Worm (Caenorhabditis elegans) whole organism, L2 larva: ENCODE results near the gene T26H5.11.
A peak's percentile ranks its signal among the peaks of the same experiment; 100 is the strongest.

Source experiments
- C34F6.9 ChIP-seq: fragments of 150-350 bp; optimal IDR thresholded peaks from 2 replicates; lab custom pipeline; 2014; ENCODE audit warnings: missing biosample characterization, missing genetic modification characterization
- Y55F3AM.14 ChIP-seq: fragments of 200-800 bp; sonication (Bioruptor generic); optimal IDR thresholded peaks from 2 replicates; lab custom pipeline; 2018; ENCODE audit warnings: mild to moderate bottlenecking, missing genetic modification characterization, missing compliant biosample characterization
- ZK546.5 ChIP-seq: sonication (generic microtip); optimal IDR thresholded peaks from 2 replicates; lab custom pipeline; 2017; ENCODE audit warnings: missing biosample characterization, missing genetic modification characterization
- alr-1 ChIP-seq: fragments of 150-350 bp; optimal IDR thresholded peaks from 2 replicates; lab custom pipeline; 2014; ENCODE audit warnings: missing biosample characterization, missing genetic modification characterization
- aly-2 ChIP-seq: fragments of 150-350 bp; optimal IDR thresholded peaks from 2 replicates; lab custom pipeline; 2014; ENCODE audit warnings: missing biosample characterization, missing genetic modification characterization
- ama-1 ChIP-seq: fragments of 150-350 bp; optimal IDR thresholded peaks from 2 replicates; lab custom pipeline; 2018; ENCODE audit warnings: inconsistent platforms
- blmp-1 ChIP-seq: sonication (generic microtip); optimal IDR thresholded peaks from 2 replicates; lab custom pipeline; 2017; ENCODE audit warnings: missing genetic modification characterization, mild to moderate bottlenecking, missing compliant biosample characterization, antibody characterized with exemption, moderate library complexity; ENCODE audit not compliant: insufficient read depth
- dmd-4 ChIP-seq: sonication (generic microtip); optimal IDR thresholded peaks from 2 replicates; lab custom pipeline; 2017; ENCODE audit warnings: missing biosample characterization, missing genetic modification characterization
- fos-1 ChIP-seq: fragments of 150-350 bp; optimal IDR thresholded peaks from 2 replicates; lab custom pipeline; 2014; ENCODE audit warnings: missing biosample characterization, missing genetic modification characterization
- gmeb-1 ChIP-seq: fragments of 150-350 bp; optimal IDR thresholded peaks from 2 replicates; lab custom pipeline; 2014; ENCODE audit warnings: missing biosample characterization, missing genetic modification characterization
- lin-11 ChIP-seq: fragments of 150-350 bp; sonication (generic microtip); optimal IDR thresholded peaks from 2 replicates; lab custom pipeline; 2014; ENCODE audit warnings: missing biosample characterization, missing genetic modification characterization, inconsistent platforms, mixed read lengths
- lin-13 ChIP-seq: fragments of 150-350 bp; optimal IDR thresholded peaks from 2 replicates; lab custom pipeline; 2014; ENCODE audit warnings: missing biosample characterization, missing genetic modification reagents, missing genetic modification characterization
- mbf-1 ChIP-seq: sonication (generic microtip); optimal IDR thresholded peaks from 2 replicates; lab custom pipeline; 2017; ENCODE audit warnings: missing biosample characterization, missing genetic modification characterization
- nhr-11 ChIP-seq: fragments of 150-350 bp; optimal IDR thresholded peaks from 2 replicates; lab custom pipeline; 2014; ENCODE audit warnings: missing biosample characterization, missing genetic modification characterization
- nhr-21 ChIP-seq: fragments of 150-350 bp; optimal IDR thresholded peaks from 2 replicates; lab custom pipeline; 2014; ENCODE audit warnings: missing biosample characterization, missing genetic modification characterization
- nhr-237 ChIP-seq: fragments of 150-350 bp; optimal IDR thresholded peaks from 2 replicates; lab custom pipeline; 2014; ENCODE audit warnings: missing biosample characterization, missing genetic modification characterization
- nhr-6 ChIP-seq: fragments of 150-350 bp; optimal IDR thresholded peaks from 2 replicates; lab custom pipeline; 2014; ENCODE audit warnings: missing biosample characterization, missing genetic modification characterization
- nhr-77 ChIP-seq: fragments of 150-350 bp; optimal IDR thresholded peaks from 2 replicates; lab custom pipeline; 2014; ENCODE audit warnings: missing biosample characterization, missing genetic modification characterization
- peb-1 ChIP-seq: fragments of 150-350 bp; optimal IDR thresholded peaks from 2 replicates; lab custom pipeline; 2014; ENCODE audit warnings: missing biosample characterization, missing genetic modification characterization
- skn-1 ChIP-seq: sonication (generic microtip); optimal IDR thresholded peaks from 2 replicates; lab custom pipeline; 2017; ENCODE audit warnings: missing biosample characterization, missing genetic modification characterization
- snpc-4 ChIP-seq: fragments of 150-350 bp; optimal IDR thresholded peaks from 2 replicates; lab custom pipeline; 2014; ENCODE audit warnings: missing biosample characterization, missing genetic modification characterization
- unc-39 ChIP-seq: fragments of 150-350 bp; optimal IDR thresholded peaks from 2 replicates; lab custom pipeline; 2014; ENCODE audit warnings: missing biosample characterization, missing genetic modification characterization
- unc-62 ChIP-seq: fragments of 150-350 bp; optimal IDR thresholded peaks from 2 replicates; lab custom pipeline; 2014; ENCODE audit warnings: missing biosample characterization, missing genetic modification reagents, missing genetic modification characterization
- zag-1 ChIP-seq: fragments of 150-350 bp; optimal IDR thresholded peaks from 2 replicates; lab custom pipeline; 2014; ENCODE audit warnings: missing biosample characterization, missing genetic modification characterization
- ztf-1 ChIP-seq: fragments of 200-800 bp; sonication (Bioruptor generic); conservative IDR thresholded peaks from 2 replicates; pipeline ENCODE4 v1.3.6; 2022; ENCODE audit warnings: missing genetic modification characterization, missing compliant biosample characterization
- ztf-11 ChIP-seq: sonication (generic microtip); optimal IDR thresholded peaks from 2 replicates; lab custom pipeline; 2017; ENCODE audit warnings: missing biosample characterization, missing genetic modification characterization

The T26H5.11 gene

DNA sequence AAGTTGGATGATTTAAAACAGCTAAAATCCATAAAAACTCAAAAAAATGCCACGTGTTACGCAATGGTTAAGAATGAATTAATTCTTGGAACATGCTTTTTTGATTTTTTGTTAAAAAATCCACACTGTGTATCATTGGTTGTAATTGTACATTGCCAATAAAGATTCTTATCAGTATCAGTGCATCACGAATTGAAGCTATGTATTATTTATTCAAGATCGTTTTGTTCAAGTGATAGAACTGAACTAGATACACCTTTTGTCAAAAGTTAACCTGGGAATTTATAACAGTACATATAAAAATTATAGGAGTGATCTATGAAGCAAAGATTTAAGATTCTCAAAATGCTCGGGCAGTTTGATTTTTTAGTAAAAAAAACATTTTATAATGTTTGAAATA, 9.4 kb downstream of the T26H5.11 start:
- TF ChIP-seq mbf-1 (no peak), fos-1 (tag; lab: Kevin White, UChicago) (peak; percentile 68)

DNA sequence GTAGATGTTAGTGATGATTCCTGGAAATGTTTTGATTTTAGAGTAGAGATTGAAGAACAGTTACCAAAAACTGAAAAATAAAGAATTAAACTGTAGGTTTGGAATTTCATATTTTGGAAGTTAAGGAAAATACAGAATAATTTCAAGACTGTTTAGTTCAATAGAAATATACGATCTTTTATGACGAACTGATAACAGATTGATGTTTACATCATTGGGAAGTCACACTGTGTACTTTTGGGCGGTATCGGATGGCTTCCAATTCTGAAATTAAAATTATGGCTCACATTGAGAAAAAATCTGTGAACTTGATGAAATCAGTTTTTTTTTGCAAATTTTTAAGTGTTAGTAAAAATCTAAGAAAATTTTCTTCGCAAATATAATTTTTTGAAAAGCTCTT, 11.6 kb downstream of the T26H5.11 start, which contains the start of gene T26H5.8:
TSS of gene T26H5.8 (minus strand) at position 270 of the 400 bp plus-strand sequence.
- no peak for TF ChIP-seq nhr-77 (tag; lab: Kevin White, UChicago)
- TF ChIP-seq Y55F3AM.14 (GFP tag; lab: Kevin White, UChicago), result no peak
- TF ChIP-seq gmeb-1 (tag; lab: Kevin White, UChicago), result peak; percentile 43
- no peak for TF ChIP-seq snpc-4 (tag; lab: Kevin White, UChicago)
- TF ChIP-seq fos-1 (tag; lab: Kevin White, UChicago), result peak; percentile 74
- TF ChIP-seq, all 48 proteins: peak for 2

DNA sequence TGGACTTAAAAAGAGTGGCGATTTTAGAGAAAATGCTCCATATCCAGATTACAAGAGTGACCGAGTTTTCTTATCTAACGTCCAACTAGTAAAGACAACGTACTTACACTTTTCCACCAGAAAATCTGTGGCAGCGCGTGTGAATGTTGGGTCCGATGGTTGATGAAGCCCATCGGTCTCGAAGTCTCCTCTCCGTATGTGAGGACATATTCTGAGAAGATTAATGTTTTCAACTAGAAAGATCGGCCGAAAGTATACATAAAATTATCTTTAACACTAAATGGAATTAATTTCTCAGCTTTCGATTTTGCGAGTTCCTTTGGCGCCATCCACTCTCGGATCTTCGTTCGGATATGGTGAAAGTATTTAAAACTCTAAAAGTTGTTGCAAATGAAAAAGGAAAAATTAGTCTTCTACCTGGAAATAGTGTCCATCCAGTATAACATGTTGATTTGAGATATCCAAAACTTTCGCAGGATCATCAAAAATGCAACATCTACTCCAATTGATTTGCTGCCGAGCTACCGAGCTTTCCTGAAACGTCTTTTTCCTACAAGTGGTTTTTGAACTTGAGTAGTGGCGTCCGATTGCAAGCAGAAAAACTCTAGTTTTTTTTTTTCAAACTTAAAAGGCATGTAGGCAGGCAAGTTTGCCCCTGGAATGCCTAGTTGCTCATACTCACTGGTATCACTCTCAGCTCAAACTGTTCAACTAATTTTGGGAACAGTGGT, 12.6 kb downstream of the T26H5.11 start:
- TF ChIP-seq unc-39, result peak; percentile 70
- TF ChIP-seq dmd-4 (tag; lab: Kevin White, UChicago), result no peak
- no peak for TF ChIP-seq zag-1 (tag; lab: Kevin White, UChicago)
- TF ChIP-seq blmp-1 (tag; lab: Kevin White, UChicago), result no peak
- TF ChIP-seq nhr-237 (tag; lab: Kevin White, UChicago), result no peak
- no peak for TF ChIP-seq nhr-6 (tag; lab: Kevin White, UChicago)

DNA sequence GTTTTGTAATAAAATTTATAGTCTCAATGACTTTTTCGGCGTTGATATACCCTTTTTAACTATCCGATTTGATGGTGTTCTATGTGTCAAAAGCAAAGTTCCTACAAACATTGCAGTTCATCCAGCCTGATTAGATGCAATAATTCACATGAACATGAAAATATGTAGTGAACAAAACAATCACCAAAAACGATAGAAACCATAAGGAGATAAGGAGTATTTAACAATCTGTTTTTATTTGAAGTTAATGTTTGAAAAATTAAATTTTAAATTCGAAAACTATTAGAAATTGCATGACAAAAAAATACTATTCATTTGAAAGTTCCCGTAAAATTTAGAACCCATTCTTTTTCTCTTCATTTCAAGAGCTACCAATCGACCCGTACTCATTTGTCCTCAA, 17.1 kb downstream of the T26H5.11 start, which contains the start of gene fbxa-209:
TSS of gene fbxa-209 (minus strand) at position 101 of the 400 bp plus-strand sequence.
- TF ChIP-seq ama-1 (lab: Kevin White, UChicago) (no peak), Y55F3AM.14 (GFP tag; lab: Kevin White, UChicago) (no peak), mbf-1 (no peak), C34F6.9 (tag; lab: Kevin White, UChicago) (no peak), ztf-11 (no peak)

DNA sequence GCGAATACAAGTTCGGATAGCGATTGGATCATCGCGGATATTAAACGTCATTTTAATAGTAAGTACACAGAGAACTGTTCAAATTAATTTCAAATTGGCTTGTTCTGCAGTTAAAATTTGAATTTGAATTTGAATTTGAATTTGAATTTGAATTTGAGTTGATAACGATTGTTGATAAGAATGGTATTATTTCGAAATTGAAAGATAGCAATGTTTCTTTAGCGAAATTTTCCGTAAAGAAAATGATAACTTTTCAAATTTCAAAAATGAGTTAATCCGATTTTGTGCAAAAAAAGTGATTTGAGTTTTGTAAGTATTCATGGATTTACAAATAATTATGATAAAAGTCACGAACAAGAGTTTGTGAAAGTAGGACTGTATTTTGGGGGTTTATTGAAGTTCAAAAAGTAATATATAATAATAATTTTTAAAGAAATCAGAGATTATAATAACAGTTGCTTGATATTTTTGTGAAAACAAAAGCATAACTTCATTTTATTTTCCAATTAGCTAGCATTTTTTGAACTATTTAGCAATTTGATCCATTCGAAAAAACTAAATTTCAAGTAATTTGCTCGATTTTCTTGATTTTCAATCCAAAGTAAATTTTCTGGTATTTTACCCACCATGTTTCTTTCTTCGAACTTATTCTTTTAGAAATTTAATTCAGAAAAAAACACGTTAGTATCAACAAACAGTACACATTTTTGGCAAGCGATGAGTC, 18.6 kb downstream of the T26H5.11 start, which contains the start of gene Y36E3A.2:
TSS of gene Y36E3A.2 (plus strand) at position 674 of the 724 bp plus-strand sequence.
- TF ChIP-seq fos-1 (tag; lab: Kevin White, UChicago), result peak; percentile 48
- no peak for TF ChIP-seq peb-1

DNA sequence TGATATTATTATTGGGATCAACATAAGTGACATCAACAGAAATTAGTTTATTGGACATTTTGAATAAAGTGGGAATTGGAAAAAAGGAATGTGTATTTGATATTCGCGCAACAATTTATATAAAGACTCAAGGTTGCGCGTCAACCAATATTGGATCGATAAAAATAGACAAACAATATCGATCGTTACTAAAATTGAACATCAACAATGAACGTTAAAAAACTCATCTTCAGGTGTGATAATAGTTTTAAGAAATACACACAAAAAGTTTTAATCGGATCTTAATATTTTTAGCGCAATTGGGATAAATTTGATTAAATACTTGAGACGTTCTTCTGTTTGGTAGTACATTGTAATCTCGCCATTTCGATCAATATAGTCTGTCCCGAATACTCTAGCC, 20.5 kb downstream of the T26H5.11 start, which contains the start of gene fbxa-104:
TSS of gene fbxa-104 (minus strand) at position 83 of the 400 bp plus-strand sequence.
- TF ChIP-seq gmeb-1 (tag; lab: Kevin White, UChicago), result no peak

DNA sequence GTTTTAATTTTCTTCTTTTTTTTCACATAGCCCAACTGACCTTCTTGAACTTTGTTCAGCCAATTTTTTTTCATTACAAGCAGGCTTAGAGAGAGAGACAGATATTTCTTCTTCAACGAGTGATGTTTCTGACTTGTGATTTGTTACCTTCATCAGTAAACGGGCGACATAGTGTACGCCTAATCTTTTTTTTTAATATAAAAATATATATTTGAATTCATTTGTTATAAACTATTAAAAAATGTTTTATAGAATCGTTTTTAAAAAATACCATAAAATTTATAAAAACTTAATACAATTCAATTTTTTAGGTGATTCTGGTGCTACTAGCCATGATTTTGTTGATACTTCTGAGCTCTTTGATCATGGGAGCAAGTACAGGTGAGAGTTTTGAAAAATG, 26.3 kb downstream of the T26H5.11 start, which contains the start of gene T06E6.10:
TSS of gene T06E6.10 (plus strand) at position 301 of the 400 bp plus-strand sequence.
- TF ChIP-seq aly-2 (tag; lab: Kevin White, UChicago), result no peak
- TF ChIP-seq ZK546.5 (tag; lab: Kevin White, UChicago), result no peak
- no peak for TF ChIP-seq lin-11 (tag; lab: Kevin White, UChicago)
- TF ChIP-seq unc-62 (GFP tag; lab: Kevin White, UChicago), result no peak
- TF ChIP-seq skn-1, result no peak
- no peak for TF ChIP-seq ama-1 (lab: Kevin White, UChicago)
- TF ChIP-seq lin-13 (GFP tag; lab: Kevin White, UChicago), result no peak
- TF ChIP-seq zag-1 (tag; lab: Kevin White, UChicago), result no peak
- no peak for TF ChIP-seq nhr-11
- no peak for TF ChIP-seq fos-1 (tag; lab: Kevin White, UChicago)
- no peak for TF ChIP-seq nhr-21 (tag; lab: Kevin White, UChicago)

DNA sequence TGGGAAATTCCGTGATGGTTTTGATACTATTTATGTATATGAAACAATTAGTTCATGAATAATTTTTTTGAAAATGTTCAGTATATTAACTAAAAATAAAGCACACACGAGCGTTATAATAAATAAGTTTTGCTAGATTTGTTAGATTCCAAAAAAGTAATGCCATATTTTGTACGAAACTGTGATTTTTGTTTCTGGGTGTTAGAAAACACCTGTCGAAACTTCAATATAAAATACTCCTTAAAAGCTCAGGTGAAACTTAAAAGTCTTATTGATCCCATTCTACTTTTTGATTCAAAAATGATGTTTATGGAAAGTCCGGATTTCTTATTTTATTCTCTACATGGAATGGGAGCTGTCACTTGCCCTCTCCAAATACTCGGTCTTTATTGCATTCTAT, 28.1 kb downstream of the T26H5.11 start, which contains the start of gene srh-265:
TSS of gene srh-265 (plus strand) at position 301 of the 400 bp plus-strand sequence.
- TF ChIP-seq alr-1 (tag; lab: Kevin White, UChicago), result no peak
- no peak for TF ChIP-seq lin-13 (GFP tag; lab: Kevin White, UChicago)
- no peak for TF ChIP-seq ztf-1
- TF ChIP-seq ama-1 (lab: Kevin White, UChicago), result no peak
- no peak for TF ChIP-seq nhr-21 (tag; lab: Kevin White, UChicago)
- TF ChIP-seq nhr-11, result no peak
